Worm (Caenorhabditis elegans) whole organism, L4 larva: Measurements from ENCODE around the gene nse-4.

Experiments
- Y105C5A.15 ChIP-seq: fragments of 200-800 bp; sonication (Bioruptor generic); IDR thresholded peaks from 2 replicates; pipeline ENCODE4 v1.3.6; 2022; ENCODE audit warnings: missing genetic modification characterization, missing compliant biosample characterization
- fkh-10 ChIP-seq: fragments of 150-350 bp; optimal IDR thresholded peaks from 2 replicates; lab custom pipeline; 2014; ENCODE audit warnings: missing biosample characterization, missing genetic modification reagents, missing genetic modification characterization
- jun-1 ChIP-seq: fragments of 150-350 bp; optimal IDR thresholded peaks from 2 replicates; lab custom pipeline; 2014; ENCODE audit warnings: missing biosample characterization, missing genetic modification reagents, missing genetic modification characterization
- lin-29 ChIP-seq: fragments of 200-800 bp; sonication (Bioruptor generic); IDR thresholded peaks from 2 replicates; pipeline ENCODE4 v1.3.6; 2022; ENCODE audit warnings: missing genetic modification reagents, missing genetic modification characterization, missing compliant biosample characterization
- nhr-237 ChIP-seq: sonication (generic microtip); optimal IDR thresholded peaks from 2 replicates; lab custom pipeline; 2017; ENCODE audit warnings: missing biosample characterization, missing genetic modification characterization
- snpc-4 ChIP-seq: fragments of 150-350 bp; optimal IDR thresholded peaks from 2 replicates; lab custom pipeline; 2014; ENCODE audit warnings: missing biosample characterization, missing genetic modification characterization
- unc-39 ChIP-seq: sonication (generic microtip); optimal IDR thresholded peaks from 2 replicates; lab custom pipeline; 2017; ENCODE audit warnings: missing biosample characterization, missing genetic modification characterization
- ztf-11 ChIP-seq: fragments of 150-350 bp; optimal IDR thresholded peaks from 2 replicates; lab custom pipeline; 2014; ENCODE audit warnings: missing biosample characterization, missing genetic modification characterization
- ztf-7 ChIP-seq: fragments of 150-350 bp; optimal IDR thresholded peaks from 2 replicates; lab custom pipeline; 2014; ENCODE audit warnings: missing biosample characterization, missing genetic modification characterization

DNA sequence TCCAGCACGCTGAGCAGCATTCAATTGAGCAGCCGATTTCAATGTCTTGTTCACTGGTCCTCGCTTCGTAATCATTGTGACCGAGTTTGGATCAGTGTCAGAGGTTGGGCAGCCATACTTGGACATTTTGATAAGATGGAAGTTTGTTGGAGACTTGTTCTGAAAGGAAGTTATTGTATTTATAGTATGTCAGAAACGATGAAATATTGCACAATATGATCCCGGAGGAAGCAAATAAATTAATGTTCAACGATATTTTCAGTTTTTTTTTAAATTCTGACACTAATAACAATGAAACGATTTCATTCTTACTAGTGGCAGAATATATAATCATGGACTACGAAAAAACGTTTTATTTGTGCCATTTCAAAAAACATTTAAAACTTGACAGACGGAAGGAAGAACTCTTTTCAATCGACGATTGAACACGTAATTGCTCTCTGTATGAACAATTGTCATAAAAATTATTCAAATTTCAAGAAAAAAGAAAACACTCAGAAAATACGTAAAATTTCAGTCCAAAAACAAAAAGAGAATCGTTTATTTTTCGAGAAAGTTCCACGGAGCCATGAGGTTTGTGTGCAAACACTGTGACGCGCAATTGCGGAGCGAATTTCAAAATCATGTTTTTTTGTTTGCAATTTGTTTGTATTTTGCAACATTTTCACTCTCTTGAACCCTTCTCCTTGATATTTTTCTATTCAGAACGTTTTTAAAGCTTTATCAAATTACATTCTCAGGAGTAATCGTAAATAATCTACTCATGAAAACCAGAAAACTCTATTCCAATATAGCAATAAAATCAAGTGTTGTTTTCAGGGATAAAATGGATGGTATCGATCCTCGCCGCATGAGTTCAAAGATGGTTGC is at the start of gene nse-4, which contains the start of gene mbf-1:
- TF ChIP-seq jun-1 (tag; lab: Kevin White, UChicago) = no peak
- TF ChIP-seq nhr-237 = no peak
- TF ChIP-seq snpc-4 (tag; lab: Kevin White, UChicago) = no peak
- TF ChIP-seq lin-29 (GFP tag; lab: Robert Waterston, UW) = no peak
- no peak for TF ChIP-seq fkh-10 (GFP tag; lab: Kevin White, UChicago)
- TF ChIP-seq unc-39 (tag; lab: Kevin White, UChicago) = no peak
- no peak for TF ChIP-seq ztf-7 (tag; lab: Kevin White, UChicago)
- no peak for TF ChIP-seq Y105C5A.15 (GFP tag; lab: Robert Waterston, UW)
- TF ChIP-seq ztf-11 (tag; lab: Kevin White, UChicago) = no peak
